Fruit fly (Drosophila melanogaster) S2 (cell line): ENCODE data around the gene CG42540.

Experiments
- CG8478 ChIP-seq: fragments of >200 bp; optimal IDR thresholded peaks from 2 replicates; lab custom pipeline; 2018
- CTCF ChIP-seq, 2 experiments: fragments of >200 bp; optimal IDR thresholded peaks; 2 replicates each; lab custom pipeline; 2018

CG42540 gene

DNA sequence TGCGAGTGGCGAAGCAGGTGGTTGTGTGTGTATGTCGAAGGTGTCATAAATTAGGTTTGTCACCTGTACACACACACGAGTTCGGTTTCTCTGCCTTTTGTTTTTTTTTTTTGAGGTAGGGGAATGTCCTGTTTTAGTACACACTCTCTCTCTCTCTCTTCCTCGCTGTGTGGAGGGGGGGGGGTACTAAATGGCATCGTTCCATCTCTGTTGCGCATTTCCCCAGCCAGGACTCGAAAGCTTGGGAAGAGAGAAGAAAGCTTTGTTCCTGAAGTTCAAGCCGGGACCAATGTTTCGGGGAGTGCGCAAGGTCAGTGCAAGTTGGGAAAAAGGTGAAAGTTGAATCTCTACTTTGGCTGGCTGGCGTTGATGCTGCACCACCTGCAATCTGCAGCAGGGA lies 18.6 kb downstream of the CG42540 start:
- TF ChIP-seq CG8478 (lab: Kevin White, UChicago) (no peak), CTCF (optimal IDR thresholded peaks at IDR 0.05; lab: Kevin White, UChicago) (no peak)

dm6 chr3L:4575392-4575791 lies 19.5 kb downstream of the CG42540 start:
- TF ChIP-seq CG8478 (lab: Kevin White, UChicago) (no peak), CTCF (optimal IDR thresholded peaks at IDR 0.05; lab: Kevin White, UChicago) (no peak)

- TF ChIP-seq CTCF (optimal IDR thresholded peaks at IDR 0.05; lab: Kevin White, UChicago): no peak
These were observed 34.2 kb downstream of the CG42540 start for dm6 chr3L:4590051-4590450.

DNA sequence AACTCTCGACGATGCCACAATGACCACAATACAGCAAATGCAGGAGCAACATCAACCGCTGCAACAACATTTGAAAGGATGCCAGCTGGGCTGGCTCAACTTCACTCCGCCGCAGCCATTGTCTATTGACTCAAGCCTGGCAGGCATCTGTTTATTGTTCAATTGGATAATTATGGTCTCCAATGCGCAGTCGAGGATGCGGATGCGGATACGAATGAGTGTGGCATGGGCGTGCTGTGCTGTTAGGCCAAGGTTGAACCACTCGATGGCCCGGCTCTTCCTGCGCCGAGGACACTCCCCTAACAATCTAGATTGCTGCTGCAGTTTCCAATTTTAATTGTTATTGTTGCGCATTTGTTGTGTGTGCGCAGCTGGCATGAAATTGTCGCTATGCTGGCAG lies 43.9 kb downstream of the CG42540 start:
- no peak for TF ChIP-seq CTCF (optimal IDR thresholded peaks at IDR 0.05; lab: Kevin White, UChicago)
- no peak for TF ChIP-seq CG8478 (lab: Kevin White, UChicago)

- TF ChIP-seq CG8478 (lab: Kevin White, UChicago): no peak
- TF ChIP-seq CTCF (optimal IDR thresholded peaks at IDR 0.05; lab: Kevin White, UChicago): no peak
These were observed 46.4 kb downstream of the CG42540 start for dm6 chr3L:4602333-4602732.

DNA sequence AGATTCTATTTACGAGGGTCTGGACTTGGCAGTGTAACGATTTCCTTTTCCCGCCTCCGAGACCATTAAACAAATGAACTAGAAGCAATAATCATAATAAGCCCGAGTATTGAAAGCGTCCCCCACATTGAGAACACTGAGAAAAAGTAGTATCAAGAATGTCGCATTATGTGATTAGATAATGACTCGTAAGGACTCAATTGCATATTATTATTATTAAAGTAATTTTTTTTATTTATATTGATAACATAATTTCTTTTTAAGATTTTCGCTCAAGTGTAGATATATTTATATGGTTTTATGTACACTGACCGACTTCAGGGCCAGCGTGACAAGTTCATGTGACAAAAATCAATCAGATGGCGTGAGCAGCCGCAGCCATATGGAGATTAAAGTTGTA lies 47.6 kb downstream of the CG42540 start:
- TF ChIP-seq CG8478 (lab: Kevin White, UChicago) (no peak), CTCF (optimal IDR thresholded peaks at IDR 0.05; lab: Kevin White, UChicago) (no peak)

- no peak for TF ChIP-seq CTCF (optimal IDR thresholded peaks at IDR 0.05; lab: Kevin White, UChicago)
- no peak for TF ChIP-seq CG8478 (lab: Kevin White, UChicago)
These were observed 51.0 kb downstream of the CG42540 start for dm6 chr3L:4606739-4607428.

dm6 chr3L:4607653-4608052 lies 51.8 kb downstream of the CG42540 start:
- TF ChIP-seq CG8478 (lab: Kevin White, UChicago) (no peak), CTCF (optimal IDR thresholded peaks at IDR 0.05; lab: Kevin White, UChicago) (no peak)

DNA sequence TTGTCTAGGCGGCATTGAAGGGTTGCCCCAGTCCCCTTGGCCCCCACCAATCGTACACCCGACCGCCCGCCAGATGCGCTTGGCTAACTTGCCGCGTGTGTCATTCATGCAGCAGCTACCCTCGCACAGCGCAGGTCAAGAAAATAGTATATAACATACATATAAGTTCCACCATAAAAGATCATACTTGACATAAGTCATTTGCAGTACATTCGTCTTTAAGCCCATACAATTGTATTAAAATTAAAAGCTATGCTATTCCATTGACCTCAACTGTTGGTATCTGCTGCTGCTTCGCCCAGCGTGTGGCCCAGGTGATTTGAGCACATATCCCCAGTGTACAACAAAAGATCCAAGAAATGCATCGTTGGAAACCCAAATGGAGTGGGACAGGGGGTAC lies 55.4 kb downstream of the CG42540 start:
- TF ChIP-seq CG8478 (lab: Kevin White, UChicago) (no peak), CTCF (optimal IDR thresholded peaks at IDR 0.05; lab: Kevin White, UChicago) (no peak)

DNA sequence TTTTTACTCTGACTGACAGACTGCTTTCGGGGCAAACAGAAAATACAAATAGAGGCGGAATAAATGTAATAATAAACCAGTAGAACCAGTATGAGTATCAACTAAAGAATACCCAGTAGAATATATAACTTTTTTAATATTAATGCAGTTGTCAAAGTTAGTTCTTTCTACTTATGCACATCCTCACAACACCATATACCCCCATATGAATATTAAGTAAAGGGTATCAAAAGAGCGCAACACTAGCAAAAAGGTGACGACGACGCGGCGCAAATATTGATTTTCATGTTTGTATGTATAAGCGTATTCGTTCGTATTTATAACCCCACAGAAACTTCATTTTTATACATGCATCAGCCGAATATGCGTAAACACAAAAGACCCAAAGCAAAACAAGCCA lies 57.2 kb downstream of the CG42540 start:
- TF ChIP-seq CG8478 (lab: Kevin White, UChicago) (no peak), CTCF (optimal IDR thresholded peaks at IDR 0.05; lab: Kevin White, UChicago) (no peak)

DNA sequence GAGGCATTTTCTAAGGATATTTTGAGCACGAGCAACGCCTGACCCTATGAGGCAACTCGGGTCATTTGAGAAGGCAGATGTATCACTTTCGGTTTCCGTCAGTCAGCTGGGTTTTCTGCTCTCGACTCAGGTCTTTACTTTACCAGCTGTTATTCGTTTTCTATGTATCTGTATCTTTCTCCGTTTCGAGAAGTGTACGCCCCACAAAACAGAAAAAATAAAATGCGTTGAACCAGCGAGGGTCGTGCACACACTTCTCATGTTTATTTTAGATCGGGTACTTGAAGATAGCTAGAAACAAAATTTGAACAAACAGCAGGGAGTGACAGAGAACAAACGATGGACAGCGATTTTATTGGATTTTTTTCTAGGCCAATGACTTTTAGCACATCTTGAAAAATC lies 58.0 kb downstream of the CG42540 start:
- TF ChIP-seq CTCF (optimal IDR thresholded peaks at IDR 0.05; lab: Kevin White, UChicago) (no peak), CG8478 (lab: Kevin White, UChicago) (no peak)

dm6 chr3L:4615064-4615463 lies 59.2 kb downstream of the CG42540 start:
- no peak for TF ChIP-seq CTCF (optimal IDR thresholded peaks at IDR 0.05; lab: Kevin White, UChicago)
- no peak for TF ChIP-seq CG8478 (lab: Kevin White, UChicago)

dm6 chr3L:4618865-4619496 lies 63.1 kb downstream of the CG42540 start:
- TF ChIP-seq CG8478 (lab: Kevin White, UChicago): no peak
- no peak for TF ChIP-seq CTCF (optimal IDR thresholded peaks at IDR 0.05; lab: Kevin White, UChicago)

DNA sequence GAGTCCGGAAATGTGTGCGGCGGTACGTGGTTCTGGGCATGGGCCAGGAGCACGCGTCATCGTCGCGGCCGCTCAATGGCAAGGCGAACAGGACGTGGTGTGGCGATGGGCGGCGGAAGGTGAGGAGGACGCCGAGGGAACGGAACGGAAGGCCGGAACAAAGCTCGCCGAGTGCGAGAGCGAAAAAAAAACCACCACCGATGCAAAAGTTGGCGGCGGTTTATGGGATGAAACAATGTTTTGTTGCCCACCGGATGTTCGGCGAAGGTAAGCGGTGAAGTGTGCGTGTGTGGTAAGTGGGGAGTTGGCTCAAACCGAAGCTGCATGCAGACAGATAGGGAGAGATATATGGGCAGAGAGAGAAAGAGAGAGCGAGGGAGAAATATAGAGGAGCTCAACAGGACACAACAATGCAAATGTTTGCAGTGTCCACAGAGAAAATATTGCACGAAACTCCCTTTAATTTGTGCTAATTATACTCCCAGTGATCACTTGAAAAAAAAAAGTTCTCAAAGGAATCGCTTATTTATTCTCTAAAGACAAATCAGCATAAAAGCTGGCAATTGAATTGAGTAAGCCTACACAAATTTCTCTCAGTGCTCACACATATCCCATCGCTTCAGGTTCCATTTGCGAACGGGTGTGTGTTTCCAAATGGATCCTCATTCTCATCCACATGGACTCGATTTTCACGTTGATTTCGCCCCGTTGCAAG lies 63.8 kb downstream of the CG42540 start:
- TF ChIP-seq CG8478 (lab: Kevin White, UChicago): no peak
- TF ChIP-seq CTCF (optimal IDR thresholded peaks at IDR 0.05; lab: Kevin White, UChicago): no peak

- TF ChIP-seq CG8478 (lab: Kevin White, UChicago) (no peak), CTCF (optimal IDR thresholded peaks at IDR 0.05; lab: Kevin White, UChicago) (no peak)
These were observed 65.0 kb downstream of the CG42540 start, which contains the start of gene CG32246 for dm6 chr3L:4620919-4621318. CG32246 (plus strand) TSS chr3L:4621219.
